Fruit fly (Drosophila melanogaster) Kc167 (cell line): ENCODE data around the gene CG11714.

Source experiments
- Myc ChIP-seq: fragments of >200 bp; optimal IDR thresholded peaks from 2 replicates; lab custom pipeline; 2017; ENCODE audit warnings: missing external identifiers
- Sin3A ChIP-seq: fragments of >200 bp; optimal IDR thresholded peaks from 2 replicates; lab custom pipeline; 2018; ENCODE audit warnings: missing external identifiers
- h ChIP-seq: fragments of >200 bp; optimal IDR thresholded peaks from 3 replicates; lab custom pipeline; 2018; ENCODE audit warnings: missing external identifiers
- insv ChIP-seq: fragments of >200 bp; optimal IDR thresholded peaks from 3 replicates; lab custom pipeline; 2018; ENCODE audit warnings: missing external identifiers
- psq ChIP-seq: fragments of >200 bp; optimal IDR thresholded peaks from 2 replicates; lab custom pipeline; 2017; ENCODE audit warnings: missing external identifiers
- ttk ChIP-seq: sonication (Bioruptor generic); optimal IDR thresholded peaks from 2 replicates; lab custom pipeline; 2017; ENCODE audit warnings: missing external identifiers

CG11714 gene

DNA sequence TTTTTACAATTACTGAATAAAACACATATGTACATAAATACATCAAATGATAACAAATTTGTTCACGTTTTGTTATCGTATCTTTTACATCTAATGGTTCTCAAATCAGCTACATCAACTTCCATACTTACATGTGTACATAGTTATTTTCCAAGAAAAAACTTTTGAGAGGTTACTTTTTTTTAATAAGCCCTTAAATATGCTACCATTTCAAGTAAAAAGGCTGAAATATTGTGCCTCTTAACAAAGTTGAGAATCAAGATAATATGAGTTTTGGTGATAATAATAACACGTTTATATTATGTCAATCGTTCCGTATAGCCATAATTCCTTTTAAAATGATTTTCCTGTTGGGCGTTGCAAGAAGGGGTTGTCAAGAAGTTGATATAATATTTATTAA, 32.0 kb downstream of the CG11714 start:
- TF ChIP-seq h (lab: Kevin White, UChicago) = no peak
- TF ChIP-seq psq = no peak
- TF ChIP-seq ttk = no peak
- no peak for TF ChIP-seq insv (lab: Kevin White, UChicago)
- no peak for TF ChIP-seq Myc (lab: Kevin White, UChicago)
- TF ChIP-seq Sin3A (lab: Kevin White, UChicago) = no peak

DNA sequence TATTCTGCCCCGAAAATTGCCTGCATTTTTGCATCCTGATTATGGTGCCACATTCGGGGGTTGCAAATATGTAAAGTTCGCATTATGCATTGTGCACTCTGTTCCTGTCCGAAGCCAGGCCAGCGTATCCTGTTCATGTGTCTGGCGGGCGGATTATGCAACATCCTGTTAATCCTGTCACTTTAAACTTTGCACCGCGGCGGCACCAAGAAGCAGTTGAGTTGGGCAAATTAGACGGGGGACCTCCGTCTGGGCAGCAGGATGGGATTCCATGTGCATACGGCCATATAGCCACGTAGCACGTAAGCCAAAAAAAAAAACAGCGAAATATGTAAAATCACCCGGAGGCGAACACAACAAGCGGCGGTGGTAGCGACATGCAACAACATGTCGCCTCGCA, 33.0 kb downstream of the CG11714 start:
- TF ChIP-seq ttk (no peak), h (lab: Kevin White, UChicago) (no peak), Myc (lab: Kevin White, UChicago) (no peak), psq (no peak), Sin3A (lab: Kevin White, UChicago) (no peak), insv (lab: Kevin White, UChicago) (no peak)

DNA sequence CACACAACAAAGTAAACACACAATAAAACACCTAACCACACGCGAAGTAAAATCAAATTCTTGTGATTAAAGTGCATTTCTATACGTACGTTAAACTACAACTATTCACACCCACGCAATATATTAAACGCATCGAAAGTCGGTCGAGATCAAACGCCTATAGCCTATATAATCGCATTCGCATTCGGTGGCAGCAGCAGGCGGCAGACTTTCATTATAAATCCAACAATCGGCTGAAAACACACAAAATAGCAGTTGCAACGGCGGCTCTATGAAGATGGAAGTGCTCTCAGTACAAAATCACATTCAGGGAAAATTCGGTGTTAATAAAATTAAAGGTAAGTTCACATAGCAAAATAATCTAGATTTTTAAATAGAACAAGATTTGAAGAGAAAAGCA, 34.2 kb downstream of the CG11714 start:
- TF ChIP-seq ttk = no peak

DNA sequence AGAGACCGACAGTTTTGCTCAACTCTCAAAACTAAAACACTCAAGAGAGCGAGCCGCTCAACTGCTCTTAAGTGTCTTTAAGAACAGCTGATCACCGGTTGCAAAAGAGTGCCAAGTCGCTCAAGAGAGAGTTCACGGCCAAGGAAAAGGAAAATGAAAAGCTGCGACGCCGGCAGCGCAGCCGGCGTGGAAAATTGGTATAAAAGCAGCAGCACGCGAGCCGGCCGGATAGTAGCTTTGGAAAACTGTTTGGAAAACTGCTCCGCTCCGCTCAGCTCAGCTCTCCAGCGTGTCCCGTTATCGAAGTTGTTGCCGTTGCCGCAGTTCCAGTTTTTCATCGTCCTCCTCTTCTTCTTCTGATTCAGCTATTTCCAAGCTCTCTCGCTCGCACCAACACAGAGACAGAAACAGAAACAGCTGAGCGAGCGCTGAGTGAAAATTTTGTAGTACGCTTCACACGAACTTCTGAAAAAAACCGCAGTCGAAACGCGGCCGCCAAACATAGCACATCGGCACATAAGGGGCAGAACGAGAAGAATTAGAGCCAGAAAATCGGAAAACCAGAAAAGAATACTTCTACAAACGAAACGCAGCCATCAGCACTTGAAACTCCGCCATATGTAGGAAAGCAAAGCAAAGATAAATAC, 35.1 kb downstream of the CG11714 start, which contains the start of gene chrb:
Gene chrb (plus strand): TSS at position 224 of the 647 bp plus-strand sequence.
- no peak for TF ChIP-seq h (lab: Kevin White, UChicago)
- no peak for TF ChIP-seq insv (lab: Kevin White, UChicago)
- TF ChIP-seq ttk = no peak
- TF ChIP-seq psq = no peak
- no peak for TF ChIP-seq Sin3A (lab: Kevin White, UChicago)
- TF ChIP-seq Myc (lab: Kevin White, UChicago) = no peak

DNA sequence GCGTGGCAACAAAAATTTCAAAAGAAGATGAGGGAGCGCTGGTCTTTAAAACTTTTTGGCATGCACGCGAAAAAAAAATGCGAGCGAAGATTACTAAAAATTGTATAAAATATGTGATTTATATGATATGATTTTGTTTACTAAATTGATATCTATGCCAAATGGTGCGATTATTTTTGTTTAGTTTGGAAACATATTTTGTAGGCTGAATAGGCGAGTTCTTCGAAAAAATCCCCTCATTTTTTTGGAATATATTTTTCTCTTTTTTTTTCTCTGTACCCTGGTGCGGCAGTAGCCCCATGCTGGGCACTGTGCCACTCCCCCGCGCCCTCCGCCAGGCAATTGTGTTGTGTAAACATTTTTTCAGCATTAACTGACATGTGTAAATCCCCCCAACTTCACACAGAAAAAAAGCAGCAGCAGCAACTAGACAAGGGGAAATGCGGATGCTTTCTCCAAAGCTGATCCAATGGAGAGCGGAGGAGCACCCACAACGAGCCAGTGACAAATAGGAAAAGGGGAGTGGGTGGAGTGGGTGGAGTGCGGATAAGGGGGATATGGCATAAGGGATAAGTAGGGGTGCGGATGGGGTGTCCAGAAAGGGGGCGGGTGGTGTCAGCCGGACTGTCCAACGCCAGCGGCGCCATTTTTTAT, 36.4 kb downstream of the CG11714 start:
- TF ChIP-seq insv (lab: Kevin White, UChicago) (no peak), Sin3A (lab: Kevin White, UChicago) (no peak), Myc (lab: Kevin White, UChicago) (no peak), psq (no peak), ttk (no peak), h (lab: Kevin White, UChicago) (no peak)

DNA sequence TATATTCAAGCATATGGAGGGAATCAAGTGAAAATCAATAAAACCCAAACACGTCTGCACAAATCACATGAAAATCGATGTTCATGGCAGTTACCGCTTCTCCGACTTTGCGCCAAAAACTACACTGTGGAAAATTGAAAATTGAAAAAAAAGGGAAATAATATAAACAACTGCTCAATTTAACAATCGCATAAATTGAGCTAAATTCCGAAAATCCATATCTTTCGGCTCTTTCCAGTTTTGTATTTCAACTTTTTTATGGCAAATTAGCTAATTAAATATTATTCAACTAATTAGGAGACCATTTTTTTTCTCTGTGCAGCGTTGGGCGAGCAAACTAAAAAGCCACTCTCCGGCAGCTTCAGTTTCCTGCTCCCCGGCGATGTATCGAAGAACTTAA, 38.0 kb downstream of the CG11714 start:
- no peak for TF ChIP-seq insv (lab: Kevin White, UChicago)
- no peak for TF ChIP-seq psq
- TF ChIP-seq Sin3A (lab: Kevin White, UChicago) = no peak
- TF ChIP-seq ttk = no peak
- no peak for TF ChIP-seq h (lab: Kevin White, UChicago)
- no peak for TF ChIP-seq Myc (lab: Kevin White, UChicago)

DNA sequence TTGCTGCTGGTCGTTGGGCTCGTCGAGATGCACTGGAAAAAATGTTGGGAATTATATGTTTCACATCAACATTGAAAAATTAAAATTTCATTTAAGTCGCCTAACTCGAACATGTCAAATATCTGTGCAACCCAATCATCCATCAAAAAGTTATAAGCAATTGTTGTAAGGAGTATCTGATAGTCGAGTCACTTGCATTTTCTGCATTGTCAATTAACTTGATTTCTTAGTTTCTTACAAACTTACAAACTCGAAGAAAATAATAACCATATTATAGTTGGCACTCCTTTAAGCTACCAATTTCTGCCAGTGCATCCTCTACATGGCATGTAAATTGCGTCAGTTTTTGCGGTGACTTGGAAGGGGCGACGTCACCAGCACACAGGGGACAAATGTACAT, 39.4 kb downstream of the CG11714 start:
- TF ChIP-seq h (lab: Kevin White, UChicago) = no peak
- no peak for TF ChIP-seq insv (lab: Kevin White, UChicago)
- TF ChIP-seq Myc (lab: Kevin White, UChicago) = no peak
- TF ChIP-seq psq = no peak
- no peak for TF ChIP-seq ttk
- no peak for TF ChIP-seq Sin3A (lab: Kevin White, UChicago)

DNA sequence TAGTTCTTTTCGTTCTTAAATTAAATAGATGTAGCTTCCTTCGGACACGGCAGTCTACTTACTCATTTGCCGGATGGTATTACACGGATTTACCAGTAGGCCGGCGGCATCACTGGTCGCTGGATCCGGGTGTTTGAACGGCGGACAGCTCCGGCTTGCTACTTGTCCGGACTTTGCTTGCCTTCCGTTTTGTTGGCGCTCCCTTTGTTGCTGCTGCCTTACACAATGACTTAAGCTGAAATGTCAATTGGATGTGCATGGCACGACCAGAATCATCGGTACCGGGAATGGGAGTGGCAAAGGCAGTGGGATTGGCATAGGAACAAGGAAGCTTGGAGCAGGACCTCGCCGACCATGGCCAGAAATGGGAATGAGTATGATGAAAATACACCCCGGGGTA, 42.2 kb downstream of the CG11714 start:
- TF ChIP-seq ttk = no peak
- no peak for TF ChIP-seq psq
- TF ChIP-seq Sin3A (lab: Kevin White, UChicago) = no peak
- TF ChIP-seq insv (lab: Kevin White, UChicago) = no peak
- no peak for TF ChIP-seq Myc (lab: Kevin White, UChicago)
- TF ChIP-seq h (lab: Kevin White, UChicago) = no peak

DNA sequence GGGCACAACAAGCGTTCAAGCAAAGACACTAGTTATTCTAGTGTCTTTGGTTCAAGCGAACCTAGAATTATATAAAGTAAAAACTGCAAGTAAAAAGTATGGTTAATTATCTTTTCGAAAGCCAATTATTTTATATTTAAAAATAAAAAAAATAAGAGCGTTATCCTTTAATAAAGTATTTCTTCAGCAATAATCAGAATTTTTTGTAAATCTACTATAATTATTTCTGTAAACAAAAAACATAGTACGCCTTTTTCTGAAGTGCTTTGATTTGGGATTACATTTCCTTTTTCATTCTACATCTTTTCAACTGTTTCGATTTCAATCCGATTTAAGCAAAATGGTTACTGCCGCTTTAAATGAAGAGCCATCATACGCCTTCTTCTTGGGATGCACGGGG, 47.9 kb downstream of the CG11714 start, which contains the start of gene Vha16-2:
Gene Vha16-2 (plus strand): TSS at position 301 of the 400 bp plus-strand sequence.
- TF ChIP-seq psq (no peak), Sin3A (lab: Kevin White, UChicago) (no peak), ttk (no peak), h (lab: Kevin White, UChicago) (no peak), Myc (lab: Kevin White, UChicago) (no peak), insv (lab: Kevin White, UChicago) (no peak)

DNA sequence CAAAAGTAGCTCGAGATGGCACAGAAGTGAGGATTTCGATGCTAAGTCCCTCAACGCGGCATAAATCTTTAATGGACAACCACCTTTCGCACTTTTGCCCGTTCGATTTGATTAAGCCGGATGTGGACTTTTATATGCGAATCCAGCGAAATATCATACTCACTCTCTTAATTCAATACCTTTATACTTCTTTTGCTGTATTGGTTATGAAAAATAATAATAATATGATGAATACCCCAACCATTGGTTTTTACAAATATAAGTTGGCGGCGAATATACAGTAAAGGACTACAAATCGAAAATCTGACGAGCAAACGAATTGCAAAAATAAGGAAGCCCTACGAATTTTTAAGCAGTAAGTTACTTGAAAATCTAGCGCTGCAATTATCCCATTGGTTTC, 49.5 kb downstream of the CG11714 start, which contains the start of gene Vha16-3:
Gene Vha16-3 (plus strand): TSS at position 301 of the 400 bp plus-strand sequence.
- no peak for TF ChIP-seq insv (lab: Kevin White, UChicago)
- TF ChIP-seq Sin3A (lab: Kevin White, UChicago) = no peak
- TF ChIP-seq Myc (lab: Kevin White, UChicago) = no peak
- no peak for TF ChIP-seq psq
- no peak for TF ChIP-seq h (lab: Kevin White, UChicago)
- TF ChIP-seq ttk = no peak

DNA sequence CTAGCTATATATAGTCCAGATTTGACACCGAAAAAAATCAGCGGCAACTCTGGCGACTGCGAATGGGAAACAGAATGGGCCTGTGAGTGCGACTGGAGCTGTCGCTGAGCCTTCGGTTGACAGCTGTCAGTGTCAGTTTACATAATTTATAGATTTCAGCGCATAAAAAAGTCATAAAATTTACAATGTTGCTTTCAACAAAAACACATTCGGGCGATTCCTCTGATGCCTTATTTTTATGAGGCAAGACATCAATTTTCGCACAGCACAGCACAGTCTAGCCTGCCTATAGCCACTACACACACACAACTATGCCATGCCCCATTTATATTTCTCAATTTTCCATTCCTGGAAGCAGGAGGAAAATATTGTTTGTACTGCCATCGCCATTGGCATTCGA, 50.1 kb downstream of the CG11714 start:
- no peak for TF ChIP-seq insv (lab: Kevin White, UChicago)
- no peak for TF ChIP-seq Myc (lab: Kevin White, UChicago)
- TF ChIP-seq h (lab: Kevin White, UChicago) = no peak
